Fruit fly (Drosophila melanogaster) whole organism, embryonic: Measurements from ENCODE around the gene CG14071.

Experiments used
- Awh ChIP-seq: fragments of 200-800 bp; sonication (Bioruptor generic); IDR thresholded peaks from 2 replicates; pipeline ENCODE4, ENCODE4 v1.3.6; 2022; ENCODE audit warnings: missing biosample characterization, missing genetic modification characterization
- Bdp1 ChIP-seq: fragments of 200-800 bp; sonication (Bioruptor generic); optimal IDR thresholded peaks from 3 replicates; lab custom pipeline; 2016; ENCODE audit warnings: missing biosample characterization, missing genetic modification characterization
- CG10147 ChIP-seq: fragments of 200-800 bp; sonication (Bioruptor generic); optimal IDR thresholded peaks from 2 replicates; lab custom pipeline; 2019; ENCODE audit warnings: missing biosample characterization, mild to moderate bottlenecking, missing genetic modification characterization, moderate library complexity
- CG12071 ChIP-seq: fragments of 200-800 bp; sonication (Bioruptor generic); optimal IDR thresholded peaks from 3 replicates; lab custom pipeline; 2018; ENCODE audit warnings: missing biosample characterization, mild to moderate bottlenecking, missing genetic modification characterization
- CG12769 ChIP-seq: fragments of 200-800 bp; sonication (Bioruptor generic); optimal IDR thresholded peaks from 2 replicates; lab custom pipeline; 2019; ENCODE audit warnings: missing biosample characterization, mild to moderate bottlenecking, missing genetic modification characterization, moderate library complexity
- CG16813 ChIP-seq: fragments of 200-800 bp; sonication (Bioruptor generic); IDR thresholded peaks from 3 replicates; pipeline ENCODE4 v1.3.6; 2022; ENCODE audit warnings: missing biosample characterization, missing genetic modification characterization; ENCODE audit not compliant: partially characterized antibody
- CG17612 ChIP-seq: fragments of 200-800 bp; sonication (Bioruptor generic); IDR thresholded peaks from 2 replicates; pipeline ENCODE4 v1.3.6; 2022; ENCODE audit warnings: missing biosample characterization, missing genetic modification characterization
- CG17802 ChIP-seq: fragments of 200-800 bp; sonication (Bioruptor generic); optimal IDR thresholded peaks from 2 replicates; lab custom pipeline; 2018; ENCODE audit warnings: missing biosample characterization, mild to moderate bottlenecking, missing genetic modification characterization, moderate library complexity
- CG18619 ChIP-seq: fragments of 200-800 bp; sonication (Bioruptor generic); optimal IDR thresholded peaks from 3 replicates; lab custom pipeline; 2017; ENCODE audit warnings: missing biosample characterization, mild to moderate bottlenecking, missing genetic modification characterization
- CG2712 ChIP-seq: fragments of 200-800 bp; optimal IDR thresholded peaks from 3 replicates; lab custom pipeline; 2019; ENCODE audit warnings: missing biosample characterization, mild to moderate bottlenecking, missing genetic modification characterization, moderate library complexity
- CG31388 ChIP-seq: fragments of 200-800 bp; sonication (Bioruptor generic); optimal IDR thresholded peaks from 2 replicates; lab custom pipeline; 2016; ENCODE audit warnings: missing biosample characterization, missing genetic modification characterization
- CG32772 ChIP-seq: fragments of 200-800 bp; sonication (Bioruptor generic); IDR thresholded peaks from 2 replicates; pipeline ENCODE4 v1.3.6; 2022; ENCODE audit warnings: missing biosample characterization, missing genetic modification characterization
- CG34422 ChIP-seq: fragments of 200-800 bp; sonication (Bioruptor generic); IDR thresholded peaks from 3 replicates; pipeline ENCODE4 v1.3.6; 2022; ENCODE audit warnings: missing biosample characterization, missing genetic modification characterization
- CG3847 ChIP-seq: fragments of 200-800 bp; sonication (Bioruptor generic); IDR thresholded peaks from 2 replicates; pipeline ENCODE4 v1.3.6; 2022; ENCODE audit warnings: missing biosample characterization, missing genetic modification characterization
- CG3995 ChIP-seq: fragments of 200-800 bp; sonication (Bioruptor generic); optimal IDR thresholded peaks from 3 replicates; lab custom pipeline; 2016; ENCODE audit warnings: missing biosample characterization, missing genetic modification characterization
- CG4617 ChIP-seq: fragments of 200-800 bp; sonication (Bioruptor generic); optimal IDR thresholded peaks from 3 replicates; lab custom pipeline; 2016; ENCODE audit warnings: missing biosample characterization, missing genetic modification characterization, borderline replicate concordance
- CG6654 ChIP-seq: fragments of 200-800 bp; sonication (Bioruptor generic); optimal IDR thresholded peaks from 2 replicates; lab custom pipeline; 2017; ENCODE audit warnings: missing biosample characterization, mild to moderate bottlenecking, missing genetic modification characterization
- CG6683 ChIP-seq: fragments of 200-800 bp; sonication (Bioruptor generic); optimal IDR thresholded peaks from 2 replicates; lab custom pipeline; 2017; ENCODE audit warnings: missing biosample characterization, mild to moderate bottlenecking, missing genetic modification characterization, missing genetic modification reagents
- CG8924 ChIP-seq: fragments of 200-800 bp; optimal IDR thresholded peaks from 3 replicates; lab custom pipeline; 2019; ENCODE audit warnings: missing biosample characterization, mild to moderate bottlenecking, missing genetic modification characterization, moderate library complexity
- Chrac-16 ChIP-seq: fragments of 200-800 bp; sonication (Bioruptor generic); optimal IDR thresholded peaks from 3 replicates; lab custom pipeline; 2016; ENCODE audit warnings: missing biosample characterization, missing genetic modification characterization
- D ChIP-seq, 2 experiments: fragments of 200-800 bp in 1 of 2; fragments of >200 bp in 1 of 2; sonication (Bioruptor generic) in 1 of 2; optimal IDR thresholded peaks; 2 replicates in 1 of 2; 3 replicates in 1 of 2; lab custom pipeline; 2017; ENCODE audit warnings: mild to moderate bottlenecking in 1 of 2, missing biosample characterization in 1 of 2, missing genetic modification characterization in 1 of 2, missing genetic modification reagents in 1 of 2
- Ets65A ChIP-seq: fragments of 200-800 bp; sonication (Bioruptor generic); peaks from one replicate; lab custom pipeline; 2016; ENCODE audit warnings: missing biosample characterization, missing genetic modification characterization
- Gsc ChIP-seq: fragments of 200-800 bp; sonication (Bioruptor generic); IDR thresholded peaks from 2 replicates; pipeline ENCODE4 v1.3.6; 2022; ENCODE audit warnings: missing biosample characterization, missing genetic modification characterization
- HLHmδ ChIP-seq: fragments of 200-800 bp; sonication (Bioruptor generic); optimal IDR thresholded peaks from 2 replicates; lab custom pipeline; 2018; ENCODE audit warnings: missing biosample characterization, mild to moderate bottlenecking, missing genetic modification characterization, moderate library complexity
- Hand ChIP-seq: fragments of 200-800 bp; sonication (Bioruptor generic); optimal IDR thresholded peaks from 2 replicates; lab custom pipeline; 2017; ENCODE audit warnings: mild to moderate bottlenecking, missing biosample characterization, missing genetic modification reagents, missing genetic modification characterization
- Lim3 ChIP-seq: fragments of 200-800 bp; sonication (Bioruptor generic); IDR thresholded peaks from 2 replicates; pipeline ENCODE4 v1.3.6; 2022; ENCODE audit warnings: missing biosample characterization, missing genetic modification characterization
- NK7.1 ChIP-seq: fragments of 200-800 bp; sonication (Bioruptor generic); optimal IDR thresholded peaks from 3 replicates; lab custom pipeline; 2016; ENCODE audit warnings: missing biosample characterization, missing genetic modification characterization
- Opbp ChIP-seq: fragments of 200-800 bp; sonication (Bioruptor generic); IDR thresholded peaks from 3 replicates; pipeline ENCODE4 v1.3.6; 2022; ENCODE audit warnings: missing biosample characterization, missing genetic modification characterization; ENCODE audit not compliant: partially characterized antibody
- PHDP ChIP-seq: fragments of 200-800 bp; sonication (Bioruptor generic); optimal IDR thresholded peaks from 3 replicates; lab custom pipeline; 2018; ENCODE audit warnings: missing biosample characterization, mild to moderate bottlenecking, missing genetic modification characterization, moderate library complexity
- Poxn ChIP-seq: fragments of 200-800 bp; sonication (Bioruptor generic); IDR thresholded peaks from 2 replicates; pipeline ENCODE4 v1.3.6; 2022; ENCODE audit warnings: missing biosample characterization, missing genetic modification characterization
- Sox100B ChIP-seq: fragments of 200-800 bp; sonication (Bioruptor generic); optimal IDR thresholded peaks from 3 replicates; lab custom pipeline; 2018; ENCODE audit warnings: missing biosample characterization, mild to moderate bottlenecking, missing genetic modification characterization
- ab ChIP-seq: fragments of 200-800 bp; sonication (Bioruptor generic); optimal IDR thresholded peaks from 2 replicates; lab custom pipeline; 2016; ENCODE audit warnings: missing biosample characterization, missing genetic modification characterization
- ash1 ChIP-seq: fragments of 200-800 bp; sonication (Bioruptor generic); optimal IDR thresholded peaks from 2 replicates; lab custom pipeline; 2018; ENCODE audit warnings: missing biosample characterization, mild to moderate bottlenecking, missing genetic modification characterization
- bowl ChIP-seq: fragments of 200-800 bp; sonication (Bioruptor generic); IDR thresholded peaks from 2 replicates; pipeline ENCODE4 v1.3.6; 2022; ENCODE audit warnings: missing biosample characterization, missing genetic modification characterization
- ci ChIP-seq: fragments of 200-800 bp; sonication (Bioruptor generic); IDR thresholded peaks from 3 replicates; pipeline ENCODE4 v1.3.6; 2022; ENCODE audit warnings: missing biosample characterization, missing genetic modification characterization
- crp ChIP-seq, 2 experiments: fragments of 200-800 bp; sonication (Bioruptor generic); optimal IDR thresholded peaks; 2 replicates in 1 of 2; 3 replicates in 1 of 2; lab custom pipeline; 2017; ENCODE audit warnings: missing biosample characterization in 2 of 2, missing genetic modification characterization in 2 of 2, mild to moderate bottlenecking in 1 of 2, moderate library complexity in 1 of 2
- dysf ChIP-seq: fragments of 200-800 bp; sonication (Bioruptor generic); IDR thresholded peaks from 3 replicates; pipeline ENCODE4 v1.3.6; 2022; ENCODE audit warnings: missing biosample characterization, missing genetic modification characterization
- eve ChIP-seq, 2 experiments: fragments of >200 bp; optimal IDR thresholded peaks; 2 replicates each; lab custom pipeline; 2017; ENCODE audit warnings: missing biosample characterization in 2 of 2, missing genetic modification characterization in 2 of 2
- fd96Cb ChIP-seq: fragments of 200-800 bp; sonication (Bioruptor generic); optimal IDR thresholded peaks from 2 replicates; lab custom pipeline; 2018; ENCODE audit warnings: missing biosample characterization, mild to moderate bottlenecking, missing genetic modification characterization, moderate library complexity
- fu2 ChIP-seq: fragments of 200-800 bp; sonication (Bioruptor generic); optimal IDR thresholded peaks from 2 replicates; lab custom pipeline; 2016; ENCODE audit warnings: missing biosample characterization, missing genetic modification characterization
- gsb-n ChIP-seq: fragments of 200-800 bp; sonication (Bioruptor generic); optimal IDR thresholded peaks from 3 replicates; lab custom pipeline; 2018; ENCODE audit warnings: missing biosample characterization, mild to moderate bottlenecking, missing genetic modification characterization
- mld ChIP-seq: fragments of 200-800 bp; sonication (Bioruptor generic); IDR thresholded peaks from 3 replicates; pipeline ENCODE4 v1.3.6; 2022; ENCODE audit warnings: missing biosample characterization, missing genetic modification characterization; ENCODE audit not compliant: partially characterized antibody
- nom ChIP-seq: fragments of 200-800 bp; sonication (Bioruptor generic); optimal IDR thresholded peaks from 2 replicates; lab custom pipeline; 2017; ENCODE audit warnings: missing biosample characterization, missing genetic modification characterization, mild to moderate bottlenecking, moderate library complexity, missing genetic modification reagents
- onecut ChIP-seq: fragments of 200-800 bp; sonication (Bioruptor generic); IDR thresholded peaks from 2 replicates; pipeline ENCODE4 v1.3.6; 2022; ENCODE audit warnings: missing biosample characterization, missing genetic modification characterization
- pzg ChIP-seq: fragments of 200-800 bp; sonication (Bioruptor generic); optimal IDR thresholded peaks from 3 replicates; lab custom pipeline; 2018; ENCODE audit warnings: missing biosample characterization, mild to moderate bottlenecking, missing genetic modification characterization, moderate library complexity
- sens-2 ChIP-seq: fragments of 200-800 bp; sonication (Bioruptor generic); IDR thresholded peaks from 2 replicates; pipeline ENCODE4 v1.3.6; 2022; ENCODE audit warnings: missing biosample characterization, missing genetic modification characterization
- sisA ChIP-seq: fragments of 200-800 bp; sonication (Bioruptor generic); IDR thresholded peaks from 2 replicates; pipeline ENCODE4 v1.3.6; 2022; ENCODE audit warnings: missing biosample characterization, missing genetic modification characterization
- stwl ChIP-seq: fragments of 200-800 bp; sonication (Bioruptor generic); optimal IDR thresholded peaks from 3 replicates; lab custom pipeline; 2018; ENCODE audit warnings: missing biosample characterization, mild to moderate bottlenecking, missing genetic modification characterization, moderate library complexity
- twi ChIP-seq: fragments of 200-800 bp; optimal IDR thresholded peaks from 2 replicates; lab custom pipeline; 2019; ENCODE audit warnings: missing biosample characterization, mild to moderate bottlenecking, missing genetic modification characterization, moderate library complexity

CG14071 gene

DNA sequence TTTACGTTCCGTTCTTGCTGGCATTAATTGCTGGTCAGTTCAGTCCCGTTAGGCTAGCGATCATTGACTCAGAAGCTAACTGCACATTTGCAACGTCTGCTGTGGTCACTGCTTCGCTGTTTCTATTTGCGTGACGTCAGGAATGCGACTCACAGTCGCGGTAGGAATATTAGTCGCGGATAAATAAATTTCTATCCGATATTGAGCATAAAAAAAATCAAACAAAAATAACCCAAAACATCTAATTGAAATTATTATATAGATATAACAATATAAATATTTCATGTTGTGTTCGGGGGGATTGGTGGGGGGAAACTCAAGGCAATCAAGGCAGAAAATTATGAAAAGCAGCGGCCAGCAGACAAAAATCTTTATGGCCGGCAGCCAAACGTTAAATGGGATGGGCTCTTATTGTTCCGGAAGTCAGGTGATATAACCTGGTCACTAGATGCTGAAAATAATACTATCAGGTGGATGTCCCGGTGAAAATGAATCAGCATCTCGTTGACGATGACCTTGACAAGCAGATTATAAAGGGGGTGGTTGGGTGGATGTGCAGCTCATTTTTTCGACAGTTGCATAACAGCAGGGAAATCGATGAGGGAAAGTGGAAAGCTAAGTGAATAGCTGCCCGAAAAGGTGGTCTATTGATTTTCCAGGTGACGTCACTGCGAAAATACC is 39.1 kb downstream of the CG14071 start, which contains the start of gene SmydA-3 (continued):
- TF ChIP-seq Awh (peak; percentile 62), CG4617 (GFP tag; lab: Kevin White, UChicago) (no peak), PHDP (tag; lab: Kevin White, UChicago) (peak; percentile 28), CG10147 (no peak), ab (no peak), CG3847 (GFP tag; lab: Robert Waterston, UW) (no peak), NK7.1 (GFP tag; lab: Kevin White, UChicago) (no peak), Ets65A (peak; percentile 82), Opbp (GFP tag; lab: Robert Waterston, UW) (no peak), D (optimal IDR thresholded peaks at IDR 0.05; lab: Kevin White, UChicago) (no peak), D (GFP tag; optimal IDR thresholded peaks at IDR 0.05; lab: Kevin White, UChicago) (peak; percentile 25), nom (GFP tag; lab: Kevin White, UChicago) (no peak), Hand (no peak), CG17612 (GFP tag; lab: Robert Waterston, UW) (no peak), Poxn (GFP tag; lab: Robert Waterston, UW) (no peak), mld (GFP tag; lab: Robert Waterston, UW) (no peak), CG32772 (GFP tag; lab: Robert Waterston, UW) (no peak), pzg (GFP tag; lab: Kevin White, UChicago) (no peak), CG3995 (GFP tag; lab: Kevin White, UChicago) (no peak), Sox100B (GFP tag; lab: Kevin White, UChicago) (no peak), stwl (tag; lab: Kevin White, UChicago) (no peak), ci (GFP tag; lab: Robert Waterston, UW) (peak; percentile 47; the same call in 1 of the 3 replicates), CG8924 (tag; lab: Kevin White, UChicago) (no peak), ash1 (GFP tag; lab: Kevin White, UChicago) (no peak), fu2 (GFP tag; lab: Kevin White, UChicago) (no peak), gsb-n (tag; lab: Kevin White, UChicago) (no peak), dysf (GFP tag; lab: Robert Waterston, UW) (peak; percentile 14; the same call in 1 of the 3 replicates), HLHmδ (no peak), fd96Cb (tag; lab: Kevin White, UChicago) (peak; percentile 13), CG31388 (GFP tag; lab: Kevin White, UChicago) (no peak), CG6683 (no peak), CG2712 (peak; percentile 33), CG17802 (tag; lab: Kevin White, UChicago) (no peak), CG6654 (GFP tag; lab: Kevin White, UChicago) (no peak), CG34422 (GFP tag; lab: Robert Waterston, UW) (0 out of 3 replicates have a peak, but pooled peaks have one; percentile 8), CG16813 (GFP tag; lab: Robert Waterston, UW) (no peak), onecut (GFP tag; lab: Robert Waterston, UW) (peak; percentile 84), crp (GFP tag; optimal IDR thresholded peaks at IDR 0.05; lab: Kevin White, UChicago) (no peak), Bdp1 (GFP tag; lab: Kevin White, UChicago) (no peak), eve (GFP tag; optimal IDR thresholded peaks at IDR 0.05; lab: Kevin White, UChicago) (no peak), sens-2 (GFP tag; lab: Robert Waterston, UW) (no peak), CG12071 (no peak), CG18619 (GFP tag; lab: Kevin White, UChicago) (peak; percentile 5), Gsc (GFP tag; lab: Robert Waterston, UW) (no peak), twi (tag; lab: Kevin White, UChicago) (no peak), bowl (GFP tag; lab: Robert Waterston, UW) (no peak), CG12769 (tag; lab: Kevin White, UChicago) (no peak), Chrac-16 (GFP tag; lab: Kevin White, UChicago) (no peak), sisA (GFP tag; lab: Robert Waterston, UW) (no peak), Lim3 (GFP tag; lab: Robert Waterston, UW) (no peak)
